Fruit fly (Drosophila melanogaster) whole organism, embryonic: ENCODE results near the gene Osbp.

Experiments used
- Atf-2 ChIP-seq: fragments of 200-800 bp; sonication (Bioruptor generic); optimal IDR thresholded peaks from 2 replicates; lab custom pipeline; 2016; ENCODE audit warnings: missing biosample characterization, missing genetic modification characterization
- Awh ChIP-seq: fragments of 200-800 bp; sonication (Bioruptor generic); IDR thresholded peaks from 2 replicates; pipeline ENCODE4, ENCODE4 v1.3.6; 2022; ENCODE audit warnings: missing biosample characterization, missing genetic modification characterization
- CG10366 ChIP-seq: fragments of 200-800 bp; sonication (Bioruptor generic); IDR thresholded peaks from 2 replicates; pipeline ENCODE4 v1.3.6; 2022; ENCODE audit warnings: missing biosample characterization, missing genetic modification characterization
- CG10543 ChIP-seq: fragments of 200-800 bp; sonication (Bioruptor generic); optimal IDR thresholded peaks from 3 replicates; lab custom pipeline; 2017; ENCODE audit warnings: missing biosample characterization, mild to moderate bottlenecking, missing genetic modification characterization, moderate library complexity
- CG11504 ChIP-seq: fragments of 200-800 bp; sonication (Bioruptor generic); optimal IDR thresholded peaks from 3 replicates; lab custom pipeline; 2019; ENCODE audit warnings: missing biosample characterization, mild to moderate bottlenecking, missing genetic modification characterization, moderate library complexity
- CG12299 ChIP-seq: fragments of 200-800 bp; sonication (Bioruptor generic); optimal IDR thresholded peaks from 2 replicates; lab custom pipeline; 2018; ENCODE audit warnings: missing biosample characterization, mild to moderate bottlenecking, missing genetic modification characterization
- CG12659 ChIP-seq: fragments of 200-800 bp; sonication (Bioruptor generic); optimal IDR thresholded peaks from 3 replicates; lab custom pipeline; 2017; ENCODE audit warnings: mild to moderate bottlenecking, missing biosample characterization, missing genetic modification reagents, missing genetic modification characterization
- CG12769 ChIP-seq: fragments of 200-800 bp; sonication (Bioruptor generic); optimal IDR thresholded peaks from 2 replicates; lab custom pipeline; 2019; ENCODE audit warnings: missing biosample characterization, mild to moderate bottlenecking, missing genetic modification characterization, moderate library complexity
- CG13424 ChIP-seq: fragments of 200-800 bp; sonication (Bioruptor generic); optimal IDR thresholded peaks from 2 replicates; lab custom pipeline; 2019; ENCODE audit warnings: missing biosample characterization, mild to moderate bottlenecking, missing genetic modification characterization, moderate library complexity
- CG14014 ChIP-seq: fragments of 200-800 bp; sonication (Bioruptor generic); IDR thresholded peaks from 2 replicates; pipeline ENCODE4 v1.3.6; 2022; ENCODE audit warnings: missing biosample characterization, missing genetic modification characterization
- CG17186 ChIP-seq: fragments of 200-800 bp; sonication (Bioruptor generic); optimal IDR thresholded peaks from 3 replicates; lab custom pipeline; 2017; ENCODE audit warnings: missing biosample characterization, missing genetic modification reagents, missing genetic modification characterization
- CG17359 ChIP-seq: fragments of 200-800 bp; sonication (Bioruptor generic); optimal IDR thresholded peaks from 3 replicates; lab custom pipeline; 2018; ENCODE audit warnings: missing biosample characterization, mild to moderate bottlenecking, missing genetic modification characterization, moderate library complexity
- CG17802 ChIP-seq: fragments of 200-800 bp; sonication (Bioruptor generic); optimal IDR thresholded peaks from 2 replicates; lab custom pipeline; 2018; ENCODE audit warnings: missing biosample characterization, mild to moderate bottlenecking, missing genetic modification characterization, moderate library complexity
- CG2199 ChIP-seq: fragments of 200-800 bp; sonication (Bioruptor generic); IDR thresholded peaks from 3 replicates; pipeline ENCODE4 v1.3.6; 2022; ENCODE audit warnings: missing biosample characterization, missing genetic modification characterization
- CG30431 ChIP-seq: fragments of 200-800 bp; sonication (Bioruptor generic); optimal IDR thresholded peaks from 2 replicates; lab custom pipeline; 2017; ENCODE audit warnings: missing biosample characterization, missing genetic modification characterization
- CG3163 ChIP-seq: fragments of 200-800 bp; sonication (Bioruptor generic); optimal IDR thresholded peaks from 3 replicates; lab custom pipeline; 2016; ENCODE audit warnings: missing biosample characterization, missing genetic modification characterization
- CG42726 ChIP-seq: fragments of 200-800 bp; sonication (Bioruptor generic); IDR thresholded peaks from 2 replicates; pipeline ENCODE4 v1.3.6; 2022; ENCODE audit warnings: missing biosample characterization, missing genetic modification characterization; ENCODE audit not compliant: partially characterized antibody
- CG4820 ChIP-seq: fragments of 200-800 bp; sonication (Bioruptor generic); optimal IDR thresholded peaks from 3 replicates; lab custom pipeline; 2016; ENCODE audit warnings: missing biosample characterization, missing genetic modification characterization
- CG6813 ChIP-seq: fragments of 200-800 bp; sonication (Bioruptor generic); optimal IDR thresholded peaks from 2 replicates; lab custom pipeline; 2017; ENCODE audit warnings: missing biosample characterization, missing genetic modification characterization, mild to moderate bottlenecking, moderate library complexity, missing genetic modification reagents
- CG7786 ChIP-seq: fragments of 200-800 bp; sonication (Bioruptor generic); optimal IDR thresholded peaks from 2 replicates; lab custom pipeline; 2016; ENCODE audit warnings: missing biosample characterization, missing genetic modification characterization
- Chrac-16 ChIP-seq: fragments of 200-800 bp; sonication (Bioruptor generic); optimal IDR thresholded peaks from 3 replicates; lab custom pipeline; 2016; ENCODE audit warnings: missing biosample characterization, missing genetic modification characterization
- Dad ChIP-seq: fragments of 200-800 bp; sonication (Bioruptor generic); optimal IDR thresholded peaks from 3 replicates; lab custom pipeline; 2016; ENCODE audit warnings: missing biosample characterization, missing genetic modification characterization
- Dp ChIP-seq: fragments of 200-800 bp; sonication (Bioruptor generic); optimal IDR thresholded peaks from 2 replicates; lab custom pipeline; 2018; ENCODE audit warnings: missing biosample characterization, mild to moderate bottlenecking, missing genetic modification characterization, moderate library complexity
- E2f2 ChIP-seq: fragments of 200-800 bp; sonication (Bioruptor generic); IDR thresholded peaks from 2 replicates; pipeline ENCODE4 v1.3.6; 2022; ENCODE audit warnings: missing biosample characterization, missing genetic modification characterization
- ERR ChIP-seq: fragments of 200-800 bp; sonication (Bioruptor generic); optimal IDR thresholded peaks from 2 replicates; lab custom pipeline; 2016; ENCODE audit warnings: missing biosample characterization, missing genetic modification characterization
- Eip74EF ChIP-seq, 2 experiments: fragments of 200-800 bp in 1 of 2; fragments of >200 bp in 1 of 2; sonication (Bioruptor generic) in 1 of 2; optimal IDR thresholded peaks; 2 replicates each; lab custom pipeline; 2017 to 2019; ENCODE audit warnings: missing biosample characterization in 2 of 2, missing genetic modification characterization in 2 of 2, mild to moderate bottlenecking in 1 of 2, moderate library complexity in 1 of 2
- Fer3 ChIP-seq: fragments of 200-800 bp; sonication (Bioruptor generic); optimal IDR thresholded peaks from 2 replicates; lab custom pipeline; 2018; ENCODE audit warnings: missing biosample characterization, mild to moderate bottlenecking, missing genetic modification characterization, moderate library complexity
- Hand ChIP-seq: fragments of 200-800 bp; sonication (Bioruptor generic); optimal IDR thresholded peaks from 2 replicates; lab custom pipeline; 2017; ENCODE audit warnings: mild to moderate bottlenecking, missing biosample characterization, missing genetic modification reagents, missing genetic modification characterization
- Lim3 ChIP-seq: fragments of 200-800 bp; sonication (Bioruptor generic); IDR thresholded peaks from 2 replicates; pipeline ENCODE4 v1.3.6; 2022; ENCODE audit warnings: missing biosample characterization, missing genetic modification characterization
- NC2β ChIP-seq: fragments of 200-800 bp; sonication (Bioruptor generic); optimal IDR thresholded peaks from 2 replicates; lab custom pipeline; 2016; ENCODE audit warnings: missing biosample characterization, missing genetic modification characterization
- Oli ChIP-seq: fragments of 200-800 bp; sonication (Bioruptor generic); optimal IDR thresholded peaks from 2 replicates; lab custom pipeline; 2018; ENCODE audit warnings: missing biosample characterization, mild to moderate bottlenecking, missing genetic modification characterization, moderate library complexity
- Opbp ChIP-seq: fragments of 200-800 bp; sonication (Bioruptor generic); IDR thresholded peaks from 3 replicates; pipeline ENCODE4 v1.3.6; 2022; ENCODE audit warnings: missing biosample characterization, missing genetic modification characterization; ENCODE audit not compliant: partially characterized antibody
- Poxn ChIP-seq: fragments of 200-800 bp; sonication (Bioruptor generic); IDR thresholded peaks from 2 replicates; pipeline ENCODE4 v1.3.6; 2022; ENCODE audit warnings: missing biosample characterization, missing genetic modification characterization
- Ssrp ChIP-seq: fragments of 200-800 bp; sonication (Bioruptor generic); optimal IDR thresholded peaks from 2 replicates; lab custom pipeline; 2018; ENCODE audit warnings: missing biosample characterization, mild to moderate bottlenecking, missing genetic modification characterization, moderate library complexity
- Tbp ChIP-seq: fragments of >200 bp; optimal IDR thresholded peaks from 2 replicates; lab custom pipeline; 2018; ENCODE audit warnings: missing biosample characterization, missing genetic modification characterization
- Vsx1 ChIP-seq: fragments of 200-800 bp; sonication (Bioruptor generic); optimal IDR thresholded peaks from 2 replicates; lab custom pipeline; 2017; ENCODE audit warnings: missing biosample characterization, mild to moderate bottlenecking, missing genetic modification characterization, missing genetic modification reagents
- ac ChIP-seq: fragments of 200-800 bp; sonication (Bioruptor generic); optimal IDR thresholded peaks from 3 replicates; lab custom pipeline; 2017; ENCODE audit warnings: missing biosample characterization, mild to moderate bottlenecking, missing genetic modification characterization
- ash1 ChIP-seq: fragments of 200-800 bp; sonication (Bioruptor generic); optimal IDR thresholded peaks from 2 replicates; lab custom pipeline; 2018; ENCODE audit warnings: missing biosample characterization, mild to moderate bottlenecking, missing genetic modification characterization
- bcd ChIP-seq: fragments of 200-800 bp; sonication (Bioruptor generic); optimal IDR thresholded peaks from 2 replicates; lab custom pipeline; 2017; ENCODE audit warnings: missing biosample characterization, mild to moderate bottlenecking, missing genetic modification characterization
- bowl ChIP-seq: fragments of 200-800 bp; sonication (Bioruptor generic); IDR thresholded peaks from 2 replicates; pipeline ENCODE4 v1.3.6; 2022; ENCODE audit warnings: missing biosample characterization, missing genetic modification characterization
- bsh ChIP-seq, 2 experiments: fragments of 200-800 bp; sonication (Bioruptor generic); optimal IDR thresholded peaks; 2 replicates each; lab custom pipeline; 2017 to 2018; ENCODE audit warnings: mild to moderate bottlenecking in 2 of 2, missing biosample characterization in 2 of 2, missing genetic modification characterization in 2 of 2, moderate library complexity in 1 of 2
- dmrt99B ChIP-seq: fragments of 200-800 bp; sonication (Bioruptor generic); optimal IDR thresholded peaks from 2 replicates; lab custom pipeline; 2018; ENCODE audit warnings: missing biosample characterization, mild to moderate bottlenecking, missing genetic modification characterization, moderate library complexity
- gce ChIP-seq: fragments of 200-800 bp; sonication (Bioruptor generic); IDR thresholded peaks from 3 replicates; pipeline ENCODE4 v1.3.6; 2022; ENCODE audit warnings: missing biosample characterization, missing genetic modification characterization
- ham ChIP-seq: fragments of 200-800 bp; sonication (Bioruptor generic); IDR thresholded peaks from 2 replicates; pipeline ENCODE4 v1.3.6; 2022; ENCODE audit warnings: missing biosample characterization, missing genetic modification characterization
- jing ChIP-seq: fragments of 200-800 bp; sonication (Bioruptor generic); optimal IDR thresholded peaks from 2 replicates; lab custom pipeline; 2018; ENCODE audit warnings: missing biosample characterization, mild to moderate bottlenecking, missing genetic modification characterization
- ken ChIP-seq: fragments of 200-800 bp; sonication (Bioruptor generic); IDR thresholded peaks from 3 replicates; pipeline ENCODE4 v1.3.6; 2022; ENCODE audit warnings: missing biosample characterization, missing genetic modification characterization
- onecut ChIP-seq: fragments of 200-800 bp; sonication (Bioruptor generic); IDR thresholded peaks from 2 replicates; pipeline ENCODE4 v1.3.6; 2022; ENCODE audit warnings: missing biosample characterization, missing genetic modification characterization
- ssp ChIP-seq: fragments of 200-800 bp; sonication (Bioruptor generic); IDR thresholded peaks from 2 replicates; pipeline ENCODE4 v1.3.6; 2022; ENCODE audit warnings: missing biosample characterization, missing genetic modification characterization
- trh ChIP-seq: fragments of 200-800 bp; sonication (Bioruptor generic); optimal IDR thresholded peaks from 2 replicates; lab custom pipeline; 2016; ENCODE audit warnings: missing biosample characterization, missing genetic modification characterization
- vvl ChIP-seq: fragments of 200-800 bp; sonication (Bioruptor generic); IDR thresholded peaks from 2 replicates; pipeline ENCODE4 v1.3.6; 2022; ENCODE audit warnings: missing biosample characterization, missing genetic modification characterization

Gene Osbp

DNA sequence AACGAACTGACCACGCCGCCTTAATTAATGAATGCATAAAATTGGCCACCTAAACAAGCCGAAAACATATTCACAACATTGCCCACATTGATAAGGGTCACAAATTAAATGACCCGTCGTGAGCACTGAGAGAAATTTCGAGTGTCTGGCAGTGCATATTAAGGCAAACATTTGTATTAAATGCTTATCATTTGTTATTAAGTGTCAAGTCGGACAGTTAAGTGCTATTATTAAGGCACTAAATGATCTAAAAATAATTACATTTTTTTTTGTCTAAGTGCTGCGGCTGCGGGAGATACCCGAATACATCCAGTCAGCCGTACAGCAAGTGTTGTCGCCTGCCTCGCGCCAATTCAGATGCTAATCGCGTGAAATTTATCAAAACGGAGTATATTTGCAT is 24.4 kb upstream of the Osbp start (continued):
- TF ChIP-seq Poxn (GFP tag; lab: Robert Waterston, UW) (no peak), NC2β (GFP tag; lab: Kevin White, UChicago) (no peak), CG12769 (tag; lab: Kevin White, UChicago) (peak; percentile 88), Eip74EF (GFP tag; optimal IDR thresholded peaks at IDR 0.05; lab: Kevin White, UChicago) (peak in 1 of 2 experiments; percentile 32), gce (GFP tag; lab: Robert Waterston, UW) (no peak), ERR (no peak), Oli (tag; lab: Kevin White, UChicago) (peak; percentile 76), CG4820 (GFP tag; lab: Kevin White, UChicago) (peak; percentile 11), CG12659 (GFP tag; lab: Kevin White, UChicago) (peak; percentile 43), Lim3 (no peak), CG12299 (tag; lab: Kevin White, UChicago) (no peak), ham (GFP tag; lab: Robert Waterston, UW) (no peak), onecut (GFP tag; lab: Robert Waterston, UW) (no peak), bsh (GFP tag; optimal IDR thresholded peaks at IDR 0.05; lab: Kevin White, UChicago) (peak in 1 of 2 experiments; percentile 49), trh (GFP tag; lab: Kevin White, UChicago) (no peak), CG17186 (GFP tag; lab: Kevin White, UChicago) (no peak), bowl (GFP tag; lab: Robert Waterston, UW) (no peak), CG13424 (peak; percentile 57), Atf-2 (GFP tag; lab: Kevin White, UChicago) (peak; percentile 41), CG42726 (no peak), Fer3 (peak; percentile 46), ssp (0 out of 2 replicates have a peak, but pooled peaks have one; percentile 32), CG3163 (GFP tag; lab: Kevin White, UChicago) (no peak), Dp (GFP tag; lab: Kevin White, UChicago) (no peak), ac (GFP tag; lab: Kevin White, UChicago) (no peak), Vsx1 (GFP tag; lab: Kevin White, UChicago) (peak; percentile 64), CG10543 (GFP tag; lab: Kevin White, UChicago) (no peak), ken (GFP tag; lab: Robert Waterston, UW) (0 out of 3 replicates have a peak, but pooled peaks have one; percentile 41), Opbp (GFP tag; lab: Robert Waterston, UW) (no peak), Hand (GFP tag; lab: Kevin White, UChicago) (no peak), Dad (GFP tag; lab: Kevin White, UChicago) (peak; percentile 42), CG14014 (no peak), CG30431 (GFP tag; lab: Kevin White, UChicago) (peak; percentile 41), Tbp (GFP tag; lab: Kevin White, UChicago) (no peak), bcd (GFP tag; lab: Kevin White, UChicago) (peak; percentile 70), E2f2 (GFP tag; lab: Robert Waterston, UW) (peak; percentile 40; the same call in 1 of the 2 replicates), Chrac-16 (GFP tag; lab: Kevin White, UChicago) (peak; percentile 26), CG17359 (peak; percentile 80), CG6813 (GFP tag; lab: Kevin White, UChicago) (peak; percentile 36), ash1 (GFP tag; lab: Kevin White, UChicago) (no peak), Ssrp (peak; percentile 50), CG2199 (GFP tag; lab: Robert Waterston, UW) (no peak), CG17802 (tag; lab: Kevin White, UChicago) (peak; percentile 32), CG7786 (GFP tag; lab: Kevin White, UChicago) (peak; percentile 43), dmrt99B (tag; lab: Kevin White, UChicago) (peak; percentile 85), CG11504 (tag; lab: Kevin White, UChicago) (peak; percentile 80), Awh (GFP tag; lab: Robert Waterston, UW) (peak; percentile 61), vvl (GFP tag; lab: Robert Waterston, UW) (peak; percentile 87; the same call in 1 of the 2 replicates), jing (GFP tag; lab: Kevin White, UChicago) (peak; percentile 62), CG10366 (GFP tag; lab: Robert Waterston, UW) (peak; percentile 78)
